Fruit fly (Drosophila melanogaster): Measurements from ENCODE around the gene witty.

DNA sequence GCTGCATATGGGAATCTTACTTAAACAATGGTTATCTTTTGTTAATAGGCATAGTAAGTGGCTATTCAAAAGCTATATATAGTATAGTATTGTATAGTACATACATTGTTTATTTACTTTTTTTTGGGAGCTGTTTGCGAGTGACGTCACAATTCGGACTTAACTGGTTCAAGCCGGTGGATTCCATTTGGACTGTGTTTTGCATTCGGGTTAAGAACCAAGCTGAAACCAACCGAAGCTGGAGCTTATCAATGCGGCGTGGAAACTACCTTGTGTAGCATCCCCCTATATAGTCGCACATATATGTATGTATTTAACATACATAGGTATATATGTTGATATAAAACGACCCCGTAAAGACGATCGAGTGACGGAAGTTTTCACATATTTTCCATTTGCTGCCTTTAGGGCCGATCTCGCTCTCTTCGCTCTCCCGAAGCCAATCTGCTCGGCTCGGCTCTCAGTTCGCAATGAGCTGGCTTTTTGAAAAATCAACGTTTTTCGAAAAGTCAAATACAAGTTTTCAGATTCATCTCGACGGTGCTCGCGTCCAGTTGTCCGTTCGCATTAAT is 9.5 kb upstream of the witty start:
- TF ChIP-seq CTCF (optimal IDR thresholded peaks at IDR 0.05) (no peak), CG8478 (optimal IDR thresholded peaks at IDR 0.05) (no peak)
